Fruit fly (Drosophila melanogaster) Kc167 (cell line): ENCODE results near the gene Orp8.

ENCODE experiments used
- Myc ChIP-seq: fragments of >200 bp; optimal IDR thresholded peaks from 2 replicates; lab custom pipeline; 2017; ENCODE audit warnings: missing external identifiers
- Sin3A ChIP-seq: fragments of >200 bp; optimal IDR thresholded peaks from 2 replicates; lab custom pipeline; 2018; ENCODE audit warnings: missing external identifiers
- h ChIP-seq: fragments of >200 bp; optimal IDR thresholded peaks from 3 replicates; lab custom pipeline; 2018; ENCODE audit warnings: missing external identifiers
- insv ChIP-seq: fragments of >200 bp; optimal IDR thresholded peaks from 3 replicates; lab custom pipeline; 2018; ENCODE audit warnings: missing external identifiers
- psq ChIP-seq: fragments of >200 bp; optimal IDR thresholded peaks from 2 replicates; lab custom pipeline; 2017; ENCODE audit warnings: missing external identifiers

- TF ChIP-seq Myc (lab: Kevin White, UChicago), result no peak
- no peak for TF ChIP-seq insv
- no peak for TF ChIP-seq psq (lab: Kevin White, UChicago)
- TF ChIP-seq h (lab: Kevin White, UChicago), result no peak
- no peak for TF ChIP-seq Sin3A (lab: Kevin White, UChicago)
These were observed 24.8 kb upstream of the Orp8 start for dm6 chr3R:20284140-20284911.
